Worm (Caenorhabditis elegans) whole organism, L4 larva: ENCODE measurements around the gene coa-7.

ENCODE experiments used
- ceh-28 ChIP-seq: fragments of 150-350 bp; optimal IDR thresholded peaks from 2 replicates; lab custom pipeline; 2014; ENCODE audit warnings: missing biosample characterization, missing genetic modification reagents, missing genetic modification characterization
- ces-1 ChIP-seq: fragments of 150-350 bp; sonication (generic microtip); optimal IDR thresholded peaks from 4 replicates; lab custom pipeline; 2014; ENCODE audit warnings: missing biosample characterization, missing genetic modification reagents, missing genetic modification characterization
- lin-38 ChIP-seq: fragments of 200-800 bp; sonication (Bioruptor generic); IDR thresholded peaks from 2 replicates; pipeline ENCODE4 v1.3.6; 2022; ENCODE audit warnings: missing genetic modification reagents, missing genetic modification characterization, missing compliant biosample characterization
- nhr-76 ChIP-seq: fragments of 150-350 bp; optimal IDR thresholded peaks from 2 replicates; lab custom pipeline; 2014; ENCODE audit warnings: missing biosample characterization, missing genetic modification characterization
- nhr-77 ChIP-seq: fragments of 150-350 bp; optimal IDR thresholded peaks from 2 replicates; lab custom pipeline; 2014; ENCODE audit warnings: missing biosample characterization, missing genetic modification characterization
- pha-4 ChIP-seq, 2 experiments: fragments of 150-350 bp in 1 of 2; fragments of 200-800 bp in 1 of 2; sonication (Bioruptor generic) in 1 of 2; IDR thresholded peaks in 1 of 2; optimal IDR thresholded peaks in 1 of 2; 2 replicates each; pipeline versions ENCODE4 v1.3.6 to Lab custom; 2014 to 2022; ENCODE audit warnings: missing genetic modification characterization in 2 of 2, missing genetic modification reagents in 2 of 2, missing biosample characterization in 1 of 2, missing compliant biosample characterization in 1 of 2
- unc-62 ChIP-seq, 3 experiments: fragments of 150-350 bp in 1 of 3; sonication (generic microtip); optimal IDR thresholded peaks in 2 of 3; peaks in 1 of 3; 1 replicate in 1 of 3; 2 replicates in 2 of 3; lab custom pipeline; 2014 to 2017; ENCODE audit warnings: missing biosample characterization in 3 of 3, missing genetic modification characterization in 3 of 3, missing genetic modification reagents in 3 of 3, missing genotype in 1 of 3
- ztf-11 ChIP-seq: fragments of 150-350 bp; optimal IDR thresholded peaks from 2 replicates; lab custom pipeline; 2014; ENCODE audit warnings: missing biosample characterization, missing genetic modification characterization

DNA sequence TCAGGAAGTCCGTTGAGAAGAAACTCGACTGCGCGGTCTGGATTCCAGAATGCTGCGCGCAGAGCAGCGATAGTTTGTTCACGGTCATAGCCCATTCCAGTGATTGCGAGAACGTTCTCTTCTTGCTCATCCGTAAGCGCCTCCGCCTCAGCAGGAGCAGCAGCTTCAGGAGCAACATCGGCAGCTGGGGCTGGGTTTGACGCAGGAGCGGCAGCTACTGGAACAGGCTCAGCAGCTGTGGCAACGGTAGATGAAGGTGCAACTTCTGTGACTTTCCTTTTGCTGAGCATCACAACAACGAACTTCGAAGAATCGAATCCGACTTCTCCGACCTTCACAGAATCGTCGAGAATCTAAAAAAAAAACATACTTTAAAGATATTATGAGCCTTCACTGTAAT lies 1.2 kb upstream of the coa-7 start:
- no peak for TF ChIP-seq nhr-76 (tag; lab: Kevin White, UChicago)
- no peak for TF ChIP-seq ceh-28 (tag; lab: Kevin White, UChicago)
- no peak for TF ChIP-seq unc-62 (GFP tag; optimal IDR thresholded peaks at IDR 0.05 in 1 of 2; lab: Kevin White, UChicago)
- TF ChIP-seq unc-62 (tag; optimal IDR thresholded peaks at IDR 0.05; lab: Kevin White, UChicago): no peak
- TF ChIP-seq nhr-77: no peak
- no peak for TF ChIP-seq ztf-11 (tag; lab: Kevin White, UChicago)
- no peak for TF ChIP-seq ces-1 (GFP tag; lab: Kevin White, UChicago)
- no peak for TF ChIP-seq pha-4 (GFP tag; IDR thresholded peaks at IDR 0.05; lab: Robert Waterston, UW)
- TF ChIP-seq pha-4 (tag; optimal IDR thresholded peaks at IDR 0.05; lab: Kevin White, UChicago): no peak
- TF ChIP-seq lin-38: no peak
